Worm (Caenorhabditis elegans): ENCODE results near the gene Y43B11AL.1.

DNA sequence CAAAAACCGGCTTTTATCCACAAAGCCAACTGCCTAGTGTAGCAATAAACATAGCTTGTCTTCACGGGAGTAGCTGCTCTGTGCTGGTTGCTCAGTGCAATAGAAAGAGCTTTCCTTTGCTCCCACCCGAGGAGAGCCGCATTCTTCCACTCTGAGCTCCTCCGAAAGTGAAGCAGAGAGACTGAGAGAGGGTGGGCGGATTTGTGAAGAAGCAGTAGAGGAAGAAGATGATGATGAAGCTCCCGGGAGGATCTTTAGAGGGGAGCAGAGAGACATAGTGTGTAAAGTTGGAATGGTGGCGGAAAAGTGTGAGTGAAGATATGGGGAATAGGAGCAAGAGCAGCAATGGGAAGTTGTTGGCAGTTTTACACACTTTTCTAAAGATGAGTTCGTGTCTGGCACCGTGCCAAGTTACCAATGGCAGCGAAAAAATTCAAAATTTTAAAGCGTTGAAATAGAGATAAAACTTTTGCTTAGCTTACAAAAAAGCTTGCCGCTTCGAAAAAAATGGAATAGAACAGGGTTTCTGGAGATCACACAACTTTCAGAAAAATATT lies 33.5 kb downstream of the Y43B11AL.1 start, which contains the start of gene ZC477.4:
- TF ChIP-seq him-1 (tag; optimal IDR thresholded peaks at IDR 0.05) (no peak), W03F9.2 (tag; optimal IDR thresholded peaks at IDR 0.05) (no peak), dao-5 (tag; optimal IDR thresholded peaks at IDR 0.05) (no peak)
